Fruit fly (Drosophila melanogaster) S2 (cell line): Measurements from ENCODE around the gene lectin-37Db.

Source experiments
- CG8478 ChIP-seq: fragments of >200 bp; optimal IDR thresholded peaks from 2 replicates; lab custom pipeline; 2018
- CTCF ChIP-seq, 2 experiments: fragments of >200 bp; optimal IDR thresholded peaks; 2 replicates each; lab custom pipeline; 2018

DNA sequence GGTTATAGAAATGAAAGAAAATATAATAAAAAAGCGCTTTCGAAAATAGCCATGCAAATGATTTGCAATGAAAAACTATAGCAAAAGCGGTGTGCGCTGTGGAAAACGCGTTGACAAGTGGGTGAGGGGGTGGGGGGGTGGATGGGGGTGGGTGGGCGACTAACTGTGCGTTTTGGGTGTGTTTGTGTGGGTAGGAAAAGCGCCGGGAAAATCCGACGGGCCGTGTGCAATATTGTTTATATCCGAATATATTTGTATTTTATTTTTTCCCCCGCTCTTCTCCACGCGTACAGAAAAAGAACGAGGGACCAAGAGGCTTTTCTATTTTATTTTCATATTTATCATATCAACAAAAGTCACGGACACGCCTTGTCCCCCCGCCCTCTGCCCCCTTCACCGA lies 12.5 kb upstream of the lectin-37Db start:
- TF ChIP-seq CG8478 (lab: Kevin White, UChicago) (no peak), CTCF (optimal IDR thresholded peaks at IDR 0.05; lab: Kevin White, UChicago) (no peak)
